Fruit fly (Drosophila melanogaster) whole organism, wandering third instar larva: ENCODE data around the gene CG44195.

Experiments
- Abd-B ChIP-seq: fragments of >200 bp; optimal IDR thresholded peaks from 2 replicates; lab custom pipeline; 2017; ENCODE audit warnings: missing biosample characterization, missing genetic modification characterization
- CG32264 ChIP-seq: fragments of 200-800 bp; sonication (Bioruptor generic); optimal IDR thresholded peaks from 2 replicates; lab custom pipeline; 2016; ENCODE audit warnings: missing biosample characterization, missing genetic modification characterization
- br ChIP-seq: fragments of 200-800 bp; sonication (Bioruptor generic); optimal IDR thresholded peaks from 2 replicates; lab custom pipeline; 2016; ENCODE audit warnings: missing biosample characterization, missing genetic modification characterization
- dmrt93B ChIP-seq: fragments of 200-800 bp; sonication (Bioruptor generic); optimal IDR thresholded peaks from 2 replicates; lab custom pipeline; 2018; ENCODE audit warnings: missing biosample characterization, mild to moderate bottlenecking, missing genetic modification characterization
- dsf ChIP-seq: sonication (Bioruptor generic); optimal IDR thresholded peaks from 2 replicates; lab custom pipeline; 2016; ENCODE audit warnings: missing biosample characterization, missing genetic modification characterization, borderline replicate concordance
- h ChIP-seq: fragments of 200-800 bp; sonication (Bioruptor generic); optimal IDR thresholded peaks from 3 replicates; lab custom pipeline; 2016; ENCODE audit warnings: missing biosample characterization, mild to moderate bottlenecking, missing genetic modification characterization
- lola ChIP-seq: fragments of >200 bp; optimal IDR thresholded peaks from 2 replicates; lab custom pipeline; 2017; ENCODE audit warnings: missing biosample characterization, missing genetic modification characterization
- psq ChIP-seq: fragments of 200-800 bp; sonication (Bioruptor generic); optimal IDR thresholded peaks from 3 replicates; lab custom pipeline; 2017; ENCODE audit warnings: missing biosample characterization, mild to moderate bottlenecking, missing genetic modification characterization, moderate library complexity
- woc ChIP-seq: sonication (Bioruptor generic); optimal IDR thresholded peaks from 2 replicates; lab custom pipeline; 2016; ENCODE audit warnings: missing biosample characterization, mild to moderate bottlenecking, missing genetic modification characterization

DNA sequence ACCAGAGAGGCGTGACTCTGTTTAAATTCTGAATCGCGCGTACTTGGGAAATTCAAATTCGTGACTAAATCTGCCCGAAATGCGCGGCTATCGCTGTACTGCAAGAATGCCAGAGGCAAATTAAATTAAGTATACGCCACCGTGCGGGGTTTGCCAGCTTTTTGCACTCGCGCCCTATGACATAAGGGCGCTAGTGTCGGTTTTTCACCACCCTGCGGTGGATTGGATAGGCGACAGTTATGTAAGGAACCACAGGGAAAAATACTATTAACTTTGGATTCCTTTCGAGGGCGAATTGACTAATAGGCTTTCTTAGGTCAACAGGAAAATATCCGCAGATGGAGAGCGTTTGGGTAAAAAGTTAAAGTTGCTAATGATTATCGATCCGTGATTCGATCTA, at the start of gene CG44195:
- TF ChIP-seq dsf (no peak), psq (GFP tag; lab: Kevin White, UChicago) (no peak), dmrt93B (GFP tag; lab: Kevin White, UChicago) (no peak), lola (GFP tag; lab: Kevin White, UChicago) (no peak), h (GFP tag; lab: Kevin White, UChicago) (no peak), br (GFP tag; lab: Kevin White, UChicago) (no peak), CG32264 (GFP tag; lab: Kevin White, UChicago) (no peak), Abd-B (GFP tag; lab: Kevin White, UChicago) (no peak), woc (GFP tag; lab: Kevin White, UChicago) (no peak)
